Worm (Caenorhabditis elegans) whole organism, early embryonic: ENCODE data around the gene C35C5.10.

Experiments used
- ama-1 ChIP-seq: fragments of 150-350 bp; optimal IDR thresholded peaks from 2 replicates; lab custom pipeline; 2014
- flt-1 ChIP-seq: fragments of 200-800 bp; sonication (Bioruptor generic); IDR thresholded peaks from 2 replicates; pipeline ENCODE4 v1.3.6; 2022; ENCODE audit warnings: missing genetic modification characterization, missing compliant biosample characterization

ce11 chrX:11555527-11556137 is 412 bp upstream of the C35C5.10 start:
- no peak for TF ChIP-seq flt-1 (GFP tag; lab: Robert Waterston, UW)
- no peak for TF ChIP-seq ama-1 (lab: Kevin White, UChicago)
